Worm (Caenorhabditis elegans) whole organism, late embryonic: ENCODE measurements around the gene rpn-6.1.

ENCODE experiments used
- C08G9.2 ChIP-seq: sonication (generic microtip); optimal IDR thresholded peaks from 2 replicates; lab custom pipeline; 2016; ENCODE audit warnings: mild to moderate bottlenecking, missing genetic modification characterization, moderate library complexity, missing compliant biosample characterization
- C38D4.7 ChIP-seq: fragments of 200-800 bp; sonication (Bioruptor generic); optimal IDR thresholded peaks from 2 replicates; lab custom pipeline; 2018; ENCODE audit warnings: mild to moderate bottlenecking, missing genetic modification characterization, moderate library complexity, missing compliant biosample characterization
- F13H6.1 ChIP-seq: sonication (generic microtip); optimal IDR thresholded peaks from 2 replicates; lab custom pipeline; 2016; ENCODE audit warnings: missing genetic modification characterization, missing compliant biosample characterization
- K02D7.2 ChIP-seq: sonication (generic microtip); optimal IDR thresholded peaks from 2 replicates; lab custom pipeline; 2017; ENCODE audit warnings: mild to moderate bottlenecking, missing genetic modification characterization, missing compliant biosample characterization
- T23F11.4 ChIP-seq: fragments of 200-800 bp; sonication (Bioruptor generic); optimal IDR thresholded peaks from 2 replicates; lab custom pipeline; 2018; ENCODE audit warnings: mild to moderate bottlenecking, missing genetic modification characterization, missing compliant biosample characterization
- ahr-1 ChIP-seq: sonication (generic microtip); optimal IDR thresholded peaks from 2 replicates; lab custom pipeline; 2016; ENCODE audit warnings: missing genetic modification characterization, missing compliant biosample characterization
- ama-1 ChIP-seq: fragments of 150-350 bp; optimal IDR thresholded peaks from 2 replicates; lab custom pipeline; 2014
- ceh-19 ChIP-seq: fragments of 200-800 bp; sonication (Bioruptor generic); optimal IDR thresholded peaks from 2 replicates; lab custom pipeline; 2018; ENCODE audit warnings: mild to moderate bottlenecking, missing genetic modification characterization, missing compliant biosample characterization
- ceh-22 ChIP-seq: sonication (generic microtip); optimal IDR thresholded peaks from 2 replicates; lab custom pipeline; 2017; ENCODE audit warnings: missing biosample characterization, missing genetic modification characterization
- ceh-30 ChIP-seq: fragments of 150-350 bp; optimal IDR thresholded peaks from 2 replicates; lab custom pipeline; 2014; ENCODE audit warnings: missing biosample characterization, missing genetic modification characterization
- ceh-31 ChIP-seq: sonication (generic microtip); optimal IDR thresholded peaks from 2 replicates; lab custom pipeline; 2016; ENCODE audit warnings: missing genetic modification characterization, missing compliant biosample characterization
- ceh-34 ChIP-seq: sonication (generic microtip); optimal IDR thresholded peaks from 2 replicates; lab custom pipeline; 2016; ENCODE audit warnings: mild to moderate bottlenecking, missing genetic modification characterization, missing compliant biosample characterization
- ceh-45 ChIP-seq: fragments of 200-800 bp; sonication (Bioruptor generic); IDR thresholded peaks from 2 replicates; pipeline ENCODE4 v1.3.6; 2022; ENCODE audit warnings: missing genetic modification reagents, missing genetic modification characterization, missing compliant biosample characterization
- ceh-48 ChIP-seq: sonication (generic microtip); optimal IDR thresholded peaks from 2 replicates; lab custom pipeline; 2016; ENCODE audit warnings: missing genetic modification characterization, inconsistent platforms, missing compliant biosample characterization
- ceh-6 ChIP-seq: fragments of 200-800 bp; sonication (Bioruptor generic); optimal IDR thresholded peaks from 2 replicates; lab custom pipeline; 2018; ENCODE audit warnings: mild to moderate bottlenecking, missing genetic modification characterization, missing compliant biosample characterization
- elt-4 ChIP-seq: sonication (generic microtip); optimal IDR thresholded peaks from 2 replicates; lab custom pipeline; 2016; ENCODE audit warnings: missing genetic modification characterization, missing compliant biosample characterization
- ets-4 ChIP-seq: sonication (generic microtip); optimal IDR thresholded peaks from 2 replicates; lab custom pipeline; 2016; ENCODE audit warnings: missing genetic modification characterization, missing compliant biosample characterization
- hlh-13 ChIP-seq: fragments of 200-800 bp; sonication (Bioruptor generic); optimal IDR thresholded peaks from 2 replicates; lab custom pipeline; 2018; ENCODE audit warnings: mild to moderate bottlenecking, missing genetic modification characterization, missing compliant biosample characterization
- hlh-30 ChIP-seq: sonication (generic microtip); optimal IDR thresholded peaks from 2 replicates; lab custom pipeline; 2017; ENCODE audit warnings: antibody characterized with exemption, missing genetic modification characterization, missing compliant biosample characterization; ENCODE audit not compliant: insufficient read depth
- madf-2 ChIP-seq: sonication (generic microtip); optimal IDR thresholded peaks from 2 replicates; lab custom pipeline; 2017; ENCODE audit warnings: missing genetic modification characterization, missing compliant biosample characterization
- mec-3 ChIP-seq: sonication (generic microtip); optimal IDR thresholded peaks from 2 replicates; lab custom pipeline; 2016; ENCODE audit warnings: borderline replicate concordance, missing genetic modification characterization, missing compliant biosample characterization
- nfya-1 ChIP-seq: sonication (generic microtip); optimal IDR thresholded peaks from 2 replicates; lab custom pipeline; 2017; ENCODE audit warnings: missing genetic modification characterization, mild to moderate bottlenecking, missing compliant biosample characterization, antibody characterized with exemption, moderate library complexity
- nhr-232 ChIP-seq: sonication (generic microtip); optimal IDR thresholded peaks from 2 replicates; lab custom pipeline; 2016; ENCODE audit warnings: missing genetic modification characterization, missing compliant biosample characterization
- pag-3 ChIP-seq: sonication (generic microtip); optimal IDR thresholded peaks from 2 replicates; lab custom pipeline; 2016; ENCODE audit warnings: missing compliant biosample characterization, missing genetic modification characterization, borderline replicate concordance
- pax-1 ChIP-seq: fragments of 150-350 bp; optimal IDR thresholded peaks from 2 replicates; lab custom pipeline; 2014; ENCODE audit warnings: missing biosample characterization, missing genetic modification characterization
- pha-2 ChIP-seq: sonication (generic microtip); optimal IDR thresholded peaks from 2 replicates; lab custom pipeline; 2017; ENCODE audit warnings: mild to moderate bottlenecking, missing genetic modification characterization, missing compliant biosample characterization
- pha-4 ChIP-seq: fragments of 150-350 bp; optimal IDR thresholded peaks from 2 replicates; lab custom pipeline; 2018; ENCODE audit warnings: missing biosample characterization, missing genetic modification reagents, missing genetic modification characterization
- pqm-1 ChIP-seq: sonication (generic microtip); optimal IDR thresholded peaks from 2 replicates; lab custom pipeline; 2016; ENCODE audit warnings: missing genetic modification characterization, missing compliant biosample characterization
- ref-2 ChIP-seq: sonication (generic microtip); optimal IDR thresholded peaks from 2 replicates; lab custom pipeline; 2016; ENCODE audit warnings: missing genetic modification characterization, missing compliant biosample characterization
- sox-4 ChIP-seq: sonication (generic microtip); optimal IDR thresholded peaks from 2 replicates; lab custom pipeline; 2017; ENCODE audit warnings: mild to moderate bottlenecking, missing genetic modification characterization, inconsistent platforms, missing compliant biosample characterization
- syd-9 ChIP-seq: sonication (generic microtip); optimal IDR thresholded peaks from 2 replicates; lab custom pipeline; 2016; ENCODE audit warnings: mild to moderate bottlenecking, missing genetic modification characterization, moderate library complexity, missing compliant biosample characterization
- tbx-2 ChIP-seq: sonication (generic microtip); optimal IDR thresholded peaks from 2 replicates; lab custom pipeline; 2016; ENCODE audit warnings: missing genetic modification characterization, missing compliant biosample characterization
- tbx-7 ChIP-seq: sonication (generic microtip); optimal IDR thresholded peaks from 2 replicates; lab custom pipeline; 2016; ENCODE audit warnings: missing genotype, missing genetic modification characterization, missing compliant biosample characterization
- unc-42 ChIP-seq: sonication (generic microtip); optimal IDR thresholded peaks from 2 replicates; lab custom pipeline; 2016; ENCODE audit warnings: missing genotype, missing genetic modification characterization, missing compliant biosample characterization
- unc-55 ChIP-seq: sonication (generic microtip); optimal IDR thresholded peaks from 2 replicates; lab custom pipeline; 2017; ENCODE audit warnings: missing biosample characterization, missing genetic modification reagents, missing genetic modification characterization
- unc-86 ChIP-seq: sonication (generic microtip); optimal IDR thresholded peaks from 2 replicates; lab custom pipeline; 2016; ENCODE audit warnings: missing genetic modification characterization, missing compliant biosample characterization

The rpn-6.1 gene

DNA sequence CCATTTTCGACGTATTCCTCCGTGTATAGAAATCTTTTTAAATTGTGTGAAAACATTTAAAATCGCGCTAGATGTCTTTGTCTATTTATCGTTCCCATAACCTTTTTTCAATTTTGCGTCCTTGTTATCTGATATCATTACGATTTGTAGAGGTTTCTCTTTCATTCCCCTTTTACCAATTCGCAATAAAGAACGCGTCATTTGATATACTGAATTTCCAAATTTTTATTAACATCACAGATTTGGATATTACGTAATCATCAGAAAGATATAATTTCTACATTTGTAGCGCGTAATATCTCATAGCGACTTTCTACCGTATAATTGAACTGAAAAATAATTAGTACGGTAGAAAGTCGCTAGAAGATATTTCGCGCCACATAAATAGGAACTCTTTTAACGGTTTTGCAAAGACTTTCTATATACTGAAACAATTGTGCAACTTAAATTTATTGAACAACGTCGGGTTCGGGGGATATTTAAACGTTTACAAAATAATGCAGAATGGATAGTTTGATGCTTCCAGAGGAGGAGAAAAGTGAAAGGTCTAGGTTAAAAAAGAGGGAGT is 3.0 kb downstream of the rpn-6.1 start:
- no peak for TF ChIP-seq ahr-1 (tag; lab: Kevin White, UChicago)

DNA sequence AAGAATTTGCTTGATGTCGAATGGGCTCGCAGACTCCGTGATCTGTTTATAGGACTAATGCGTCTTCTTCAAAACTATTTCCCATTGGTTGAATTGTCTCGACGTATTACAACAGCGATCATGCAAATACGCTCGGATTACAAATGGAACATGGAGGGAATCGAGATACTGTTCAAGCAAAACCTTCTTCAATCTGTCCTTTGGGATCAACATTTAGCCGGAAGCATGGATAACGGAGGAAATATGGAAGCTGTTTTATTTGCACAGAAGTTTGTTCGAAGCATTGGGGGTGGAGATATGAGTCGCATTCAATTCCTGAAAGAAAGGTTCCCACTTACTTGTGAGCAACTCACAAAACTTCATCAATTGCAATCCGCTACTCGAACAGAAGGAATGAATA is 6.0 kb downstream of the rpn-6.1 start:
- TF ChIP-seq nhr-232 (tag; lab: Kevin White, UChicago) (no peak), sox-4 (no peak)

DNA sequence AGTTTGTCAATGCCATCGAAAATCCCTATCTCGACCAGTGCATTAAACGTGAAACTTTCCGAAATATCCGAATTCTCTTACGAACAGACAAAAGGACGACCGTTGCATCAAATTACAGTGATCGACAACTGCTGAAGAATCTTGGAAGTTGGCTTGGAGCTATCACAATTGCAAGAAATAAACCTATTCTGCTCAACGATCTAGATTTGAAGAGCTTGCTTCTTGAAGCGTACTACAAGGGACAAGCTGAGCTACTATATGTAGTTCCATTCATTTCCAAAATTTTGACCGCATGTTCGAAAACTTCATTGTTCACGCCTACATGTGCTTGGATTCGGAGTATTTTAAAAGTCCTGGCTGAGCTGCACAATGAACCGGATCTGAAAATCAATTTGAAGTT is 7.8 kb downstream of the rpn-6.1 start:
- TF ChIP-seq pha-4 (no peak), ceh-19 (GFP tag; lab: Kevin White, UChicago) (no peak), pag-3 (tag; lab: Kevin White, UChicago) (no peak), ceh-22 (no peak), pha-2 (tag; lab: Kevin White, UChicago) (no peak), ama-1 (lab: Kevin White, UChicago) (no peak), pqm-1 (no peak)

DNA sequence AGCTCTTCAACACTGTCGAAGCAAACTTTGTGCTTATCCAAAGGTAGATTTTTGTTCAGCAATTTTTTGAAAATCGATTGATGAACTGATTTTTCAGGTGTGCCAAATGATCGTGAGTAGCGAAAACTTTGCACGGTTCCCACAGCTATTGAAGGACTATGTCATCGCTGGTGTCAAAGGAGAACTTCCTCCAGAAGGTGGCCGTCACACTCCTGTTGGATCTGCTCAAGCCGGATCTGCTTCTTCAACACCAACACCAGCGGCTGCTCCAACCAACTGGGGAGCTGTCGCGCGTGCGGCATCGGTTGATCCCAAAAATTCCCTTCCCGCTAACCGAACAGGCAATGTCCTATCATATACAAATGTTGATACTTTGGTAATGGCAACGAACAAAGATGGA is 8.4 kb downstream of the rpn-6.1 start:
- no peak for TF ChIP-seq F13H6.1 (tag; lab: Kevin White, UChicago)
- no peak for TF ChIP-seq K02D7.2 (tag; lab: Kevin White, UChicago)
- no peak for TF ChIP-seq ahr-1 (tag; lab: Kevin White, UChicago)

DNA sequence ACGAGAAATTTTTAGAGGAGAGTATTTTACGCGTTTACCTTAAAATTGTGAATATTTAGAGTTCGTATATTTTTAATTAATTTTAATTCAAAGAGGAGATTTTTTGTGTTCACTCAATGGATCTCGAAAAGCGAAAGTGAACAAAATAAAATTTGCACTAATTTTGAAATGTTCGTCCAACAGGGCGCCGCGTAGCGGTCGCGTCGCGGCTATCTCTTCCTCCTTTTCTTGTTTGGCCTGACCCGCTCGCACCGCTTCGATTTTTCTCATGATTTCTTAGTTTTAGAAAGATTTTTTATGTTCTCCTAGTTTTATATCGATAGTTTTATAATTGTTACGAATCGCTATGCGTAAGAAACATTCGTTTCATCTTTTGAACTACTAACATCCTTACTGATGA is 10.4 kb downstream of the rpn-6.1 start:
- TF ChIP-seq ceh-31 (tag; lab: Kevin White, UChicago) (peak; percentile 17), ref-2 (peak; percentile 20), tbx-7 (tag; lab: Kevin White, UChicago) (no peak), ceh-48 (tag; lab: Kevin White, UChicago) (peak; percentile 45), elt-4 (tag; lab: Kevin White, UChicago) (no peak), unc-42 (peak; percentile 16), ceh-6 (GFP tag; lab: Kevin White, UChicago) (no peak)

DNA sequence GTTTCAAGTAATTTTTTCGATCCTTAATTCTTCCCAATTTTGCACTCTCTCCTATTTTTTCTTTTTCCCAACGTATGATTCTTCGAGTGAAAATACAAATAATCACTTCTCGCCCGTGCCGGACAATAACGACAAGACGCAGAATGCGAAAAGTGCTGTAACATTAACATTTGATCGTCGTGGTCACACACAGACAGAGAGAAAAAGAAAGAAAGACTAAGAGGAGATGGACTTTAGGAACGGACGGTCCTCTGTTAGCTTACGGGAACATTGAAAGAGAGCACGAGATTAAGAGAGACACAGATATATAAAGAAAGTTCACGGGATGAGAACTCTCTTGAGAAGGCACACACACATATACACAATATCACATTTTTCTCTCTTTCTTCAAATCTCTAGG is 13.9 kb downstream of the rpn-6.1 start:
- TF ChIP-seq ref-2, result no peak
- peak; percentile 31 for TF ChIP-seq pax-1 (tag; lab: Kevin White, UChicago)
- TF ChIP-seq ceh-30, result no peak
- TF ChIP-seq unc-55 (GFP tag; lab: Kevin White, UChicago), result peak; percentile 57
- no peak for TF ChIP-seq ceh-34 (tag; lab: Kevin White, UChicago)
- peak; percentile 28 for TF ChIP-seq nfya-1 (tag; lab: Kevin White, UChicago)
- TF ChIP-seq K02D7.2 (tag; lab: Kevin White, UChicago), result no peak
- TF ChIP-seq ets-4 (tag; lab: Kevin White, UChicago), result no peak
- no peak for TF ChIP-seq syd-9 (tag; lab: Kevin White, UChicago)
- TF ChIP-seq tbx-2, result peak; percentile 33
- TF ChIP-seq hlh-30 (tag; lab: Kevin White, UChicago), result peak; percentile 64

DNA sequence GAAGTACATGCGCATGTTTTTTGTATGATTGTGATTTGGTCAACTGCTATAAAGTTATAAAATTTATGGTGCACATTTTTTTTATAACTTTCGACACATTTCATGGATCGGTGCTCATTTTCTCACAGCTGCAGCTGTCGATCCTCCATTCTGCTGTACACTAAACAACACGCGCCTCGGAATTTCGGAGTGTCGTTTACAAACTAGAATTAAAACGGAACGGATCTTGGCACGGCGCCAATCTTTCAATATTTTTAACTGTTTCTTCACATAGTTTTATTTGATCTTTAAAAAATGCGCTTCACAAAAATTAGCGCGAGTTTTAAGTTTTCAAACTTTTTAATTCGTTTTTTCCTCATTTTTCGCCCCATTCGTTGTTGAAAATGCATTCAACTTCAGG is 15.4 kb downstream of the rpn-6.1 start, which contains the start of gene let-711:
TSS of gene let-711 (plus strand) at position 337 of the 400 bp plus-strand sequence.
- TF ChIP-seq pha-4, result no peak
- no peak for TF ChIP-seq C38D4.7 (GFP tag; lab: Kevin White, UChicago)
- no peak for TF ChIP-seq unc-86 (tag; lab: Kevin White, UChicago)
- no peak for TF ChIP-seq mec-3 (tag; lab: Kevin White, UChicago)
- TF ChIP-seq elt-4 (tag; lab: Kevin White, UChicago), result no peak
- TF ChIP-seq C08G9.2, result no peak
- TF ChIP-seq ceh-45, result no peak
- TF ChIP-seq sox-4, result no peak
- TF ChIP-seq T23F11.4 (GFP tag; lab: Kevin White, UChicago), result no peak
- no peak for TF ChIP-seq madf-2 (tag; lab: Kevin White, UChicago)
- TF ChIP-seq hlh-13 (GFP tag; lab: Kevin White, UChicago), result no peak
- TF ChIP-seq, all 69 proteins: peak for 0
